Worm (Caenorhabditis elegans): ENCODE data around the gene srw-69.

DNA sequence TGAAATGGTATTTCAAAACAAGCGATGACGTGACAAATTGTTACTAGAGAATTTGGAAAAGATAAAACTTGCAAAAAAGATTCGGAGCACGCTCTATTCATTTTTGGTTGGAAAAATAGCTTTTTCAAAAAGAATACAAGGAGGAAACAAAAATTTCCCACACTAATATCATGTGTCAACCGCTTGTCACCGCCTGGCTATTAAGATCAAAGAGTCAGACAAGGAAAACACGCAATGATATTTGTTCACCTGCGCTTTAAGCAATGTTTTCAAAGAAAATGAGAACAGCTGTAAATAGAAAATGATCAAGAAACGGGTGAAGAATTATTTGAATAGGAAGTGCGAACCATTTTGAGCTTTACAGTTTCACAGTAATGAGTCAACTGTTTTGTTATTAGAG, 48.0 kb upstream of the srw-69 start, which contains the start of gene srh-125:
- TF ChIP-seq snpc-4 (tag; optimal IDR thresholded peaks at IDR 0.05) (no peak), sptf-1 (tag; optimal IDR thresholded peaks at IDR 0.05) (no peak), fkh-4 (tag; optimal IDR thresholded peaks at IDR 0.05; ENCODE audit: borderline replicate concordance) (no peak), unc-62 (GFP tag; optimal IDR thresholded peaks at IDR 0.05) (no peak)

All from whole organism, L1 larva.